Worm (Caenorhabditis elegans): Measurements from ENCODE around the gene Y50D4A.10.
A peak's percentile ranks its signal among the peaks of the same experiment; 100 is the strongest.

Gene Y50D4A.10

DNA sequence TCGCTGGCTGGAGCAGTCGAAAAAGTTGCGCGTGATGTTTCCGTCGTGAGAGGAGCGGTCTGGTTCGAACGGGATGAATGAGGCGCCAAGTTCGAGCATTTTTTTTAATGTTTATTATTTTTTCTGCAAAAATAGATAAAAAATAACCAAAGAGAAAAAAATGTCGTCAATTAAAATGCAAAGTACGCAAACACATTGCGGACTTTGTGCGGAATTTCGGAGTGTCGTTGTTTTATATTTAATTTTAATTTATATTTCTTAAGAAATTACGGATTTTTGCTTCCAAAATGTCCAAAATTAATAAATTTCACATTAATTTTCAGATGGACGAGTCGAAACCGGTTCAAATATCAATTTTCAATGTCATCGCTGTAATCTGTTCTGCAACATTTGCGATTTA is 24.4 kb downstream of the Y50D4A.10 start, which contains the start of the genes wrb-1 and Y50D4A.4 (continued):
- TF ChIP-seq mep-1 (tag; optimal IDR thresholded peaks at IDR 0.05) (peak; percentile 95), ztf-4 (tag; optimal IDR thresholded peaks at IDR 0.05) (no peak), egl-27 (tag; optimal IDR thresholded peaks at IDR 0.05) (no peak), fos-1 (tag; optimal IDR thresholded peaks at IDR 0.05) (no peak), zag-1 (tag; optimal IDR thresholded peaks at IDR 0.05) (no peak), tlp-1 (tag; optimal IDR thresholded peaks at IDR 0.05) (no peak), ceh-82 (tag; optimal IDR thresholded peaks at IDR 0.05) (peak; percentile 52 to 71 (median 70)), nhr-11 (tag; optimal IDR thresholded peaks at IDR 0.05) (no peak), nhr-90 (tag; optimal IDR thresholded peaks at IDR 0.05; ENCODE audit: poor library complexity) (peak; percentile 71), snpc-4 (tag; optimal IDR thresholded peaks at IDR 0.05) (peak; percentile 73), nhr-84 (tag; optimal IDR thresholded peaks at IDR 0.05) (no peak), hlh-17 (GFP tag; optimal IDR thresholded peaks at IDR 0.05; ENCODE audit: borderline replicate concordance) (no peak), C16A3.4 (tag; optimal IDR thresholded peaks at IDR 0.05) (peak; percentile 69), dpl-1 (GFP tag; optimal IDR thresholded peaks at IDR 0.05) (peak; percentile 68 to 83 (median 77)), ama-1 (optimal IDR thresholded peaks at IDR 0.05) (no peak), sup-37 (GFP tag; optimal IDR thresholded peaks at IDR 0.05) (no peak), irx-1 (tag; optimal IDR thresholded peaks at IDR 0.05) (peak; percentile 56), blmp-1 (tag; optimal IDR thresholded peaks at IDR 0.05) (peak; percentile 70), zip-4 (GFP tag; optimal IDR thresholded peaks at IDR 0.05) (no peak), skn-1 (tag; optimal IDR thresholded peaks at IDR 0.05) (peak; percentile 55), unc-98 (GFP tag; IDR thresholded peaks at IDR 0.05) (no peak), nhr-28 (tag; optimal IDR thresholded peaks at IDR 0.05) (no peak), ceh-63 (GFP tag; optimal IDR thresholded peaks at IDR 0.05) (no peak), lin-39 (tag; optimal IDR thresholded peaks at IDR 0.05) (peak; percentile 46), lin-14 (GFP tag; optimal IDR thresholded peaks at IDR 0.05) (no peak), nhr-71 (tag; optimal IDR thresholded peaks at IDR 0.05) (peak; percentile 79), elt-2 (tag; optimal IDR thresholded peaks at IDR 0.05) (no peak), ces-1 (GFP tag; optimal IDR thresholded peaks at IDR 0.05) (no peak), nhr-20 (tag; optimal IDR thresholded peaks at IDR 0.05) (peak; percentile 83), C34B4.2 (tag; optimal IDR thresholded peaks at IDR 0.05) (no peak), F16B12.6 (tag; optimal IDR thresholded peaks at IDR 0.05) (peak; percentile 93), nhr-237 (tag; optimal IDR thresholded peaks at IDR 0.05) (no peak), pag-3 (tag; optimal IDR thresholded peaks at IDR 0.05; ENCODE audit: borderline replicate concordance, insufficient read depth) (no peak), unc-130 (tag; optimal IDR thresholded peaks at IDR 0.05) (peak; percentile 95), vab-15 (tag; optimal IDR thresholded peaks at IDR 0.05) (no peak), nhr-77 (tag; optimal IDR thresholded peaks at IDR 0.05) (no peak), dsc-1 (tag; optimal IDR thresholded peaks at IDR 0.05) (peak; percentile 75), fkh-8 (tag; optimal IDR thresholded peaks at IDR 0.05) (peak; percentile 16), xbp-1 (tag; optimal IDR thresholded peaks at IDR 0.05) (peak; percentile 85), efl-1 (optimal IDR thresholded peaks at IDR 0.05) (peak; percentile 57 to 79), efl-1 (GFP tag; optimal IDR thresholded peaks at IDR 0.05 in 1 of 2) (peak; percentile 81 to 96), ceh-88 (GFP tag; IDR thresholded peaks at IDR 0.05) (no peak), tbx-2 (tag; optimal IDR thresholded peaks at IDR 0.05) (peak; percentile 75), fkh-10 (GFP tag; optimal IDR thresholded peaks at IDR 0.05) (no peak), lir-3 (tag; optimal IDR thresholded peaks at IDR 0.05; ENCODE audit: poor library complexity) (no peak), ceh-90 (tag; optimal IDR thresholded peaks at IDR 0.05) (peak; percentile 17), sptf-1 (tag; optimal IDR thresholded peaks at IDR 0.05) (no peak), sox-4 (tag; optimal IDR thresholded peaks at IDR 0.05) (peak; percentile 1), unc-30 (tag; optimal IDR thresholded peaks at IDR 0.05) (no peak), ztf-11 (tag; optimal IDR thresholded peaks at IDR 0.05) (peak in 1 of 2 experiments; percentile 22), lin-35 (GFP tag; optimal IDR thresholded peaks at IDR 0.05) (peak; percentile 80 to 82), grh-1 (GFP tag; IDR thresholded peaks at IDR 0.05) (no peak), egl-13 (tag; optimal IDR thresholded peaks at IDR 0.05) (peak; percentile 64), Y116A8C.19 (tag; optimal IDR thresholded peaks at IDR 0.05; ENCODE audit: borderline replicate concordance) (no peak)

All from whole organism, L1 larva.